Worm (Caenorhabditis elegans): Measurements from ENCODE around the gene tre-4.

Gene tre-4

ce11 chrX:13493762-13494161, 21.8 kb downstream of the tre-4 start:
- no peak for TF ChIP-seq scrt-1 (GFP tag; IDR thresholded peaks at IDR 0.05)
- no peak for TF ChIP-seq ama-1 (optimal IDR thresholded peaks at IDR 0.05)
- TF ChIP-seq sea-1 (GFP tag; conservative IDR thresholded peaks at IDR 0.05): no peak
- no peak for TF ChIP-seq B0310.2 (tag; optimal IDR thresholded peaks at IDR 0.05)
- TF ChIP-seq hmbx-1 (tag; optimal IDR thresholded peaks at IDR 0.05): no peak
- TF ChIP-seq ets-7 (tag; optimal IDR thresholded peaks at IDR 0.05): no peak
- no peak for TF ChIP-seq tbx-11 (GFP tag; IDR thresholded peaks at IDR 0.05)
- TF ChIP-seq aly-1 (tag; optimal IDR thresholded peaks at IDR 0.05): no peak

ce11 chrX:13499098-13499497, 27.1 kb downstream of the tre-4 start:
- TF ChIP-seq flt-1 (GFP tag; IDR thresholded peaks at IDR 0.05): no peak
- TF ChIP-seq hnd-1 (tag; optimal IDR thresholded peaks at IDR 0.05): no peak
- TF ChIP-seq ceh-13 (GFP tag; optimal IDR thresholded peaks at IDR 0.05): no peak

- TF ChIP-seq pes-1 (GFP tag; IDR thresholded peaks at IDR 0.05) (no peak), ceh-36 (tag; optimal IDR thresholded peaks at IDR 0.05) (no peak), hmg-4 (GFP tag; optimal IDR thresholded peaks at IDR 0.05) (no peak), tbx-11 (GFP tag; IDR thresholded peaks at IDR 0.05) (no peak), hmbx-1 (tag; optimal IDR thresholded peaks at IDR 0.05) (no peak), ceh-13 (GFP tag; optimal IDR thresholded peaks at IDR 0.05) (no peak), B0310.2 (tag; optimal IDR thresholded peaks at IDR 0.05) (no peak)
Observed at ce11 chrX:13499923-13500322, 28.0 kb downstream of the tre-4 start.

ce11 chrX:13500568-13500967, 28.6 kb downstream of the tre-4 start, which contains the start of gene sad-1:
TSS of gene sad-1 (minus strand) at chrX:13500668.
- TF ChIP-seq tra-4 (tag; optimal IDR thresholded peaks at IDR 0.05): no peak
- no peak for TF ChIP-seq aly-1 (tag; optimal IDR thresholded peaks at IDR 0.05)
- no peak for TF ChIP-seq hmg-4 (GFP tag; optimal IDR thresholded peaks at IDR 0.05)
- TF ChIP-seq scrt-1 (GFP tag; IDR thresholded peaks at IDR 0.05): no peak
- TF ChIP-seq B0310.2 (tag; optimal IDR thresholded peaks at IDR 0.05): no peak
- no peak for TF ChIP-seq tbx-37 (GFP tag; conservative IDR thresholded peaks at IDR 0.05)
- TF ChIP-seq hnd-1 (tag; optimal IDR thresholded peaks at IDR 0.05): no peak
- no peak for TF ChIP-seq ceh-36 (tag; optimal IDR thresholded peaks at IDR 0.05)
- no peak for TF ChIP-seq ets-7 (tag; optimal IDR thresholded peaks at IDR 0.05)
- no peak for TF ChIP-seq F13C5.2 (tag; optimal IDR thresholded peaks at IDR 0.05)
- TF ChIP-seq sea-1 (GFP tag; conservative IDR thresholded peaks at IDR 0.05): no peak
- TF ChIP-seq pes-1 (GFP tag; IDR thresholded peaks at IDR 0.05): no peak
- no peak for TF ChIP-seq ceh-13 (GFP tag; optimal IDR thresholded peaks at IDR 0.05)
- TF ChIP-seq ama-1 (optimal IDR thresholded peaks at IDR 0.05): no peak

- no peak for TF ChIP-seq sea-1 (GFP tag; conservative IDR thresholded peaks at IDR 0.05)
- no peak for TF ChIP-seq aly-1 (tag; optimal IDR thresholded peaks at IDR 0.05)
- peak; percentile 39 for TF ChIP-seq F13C5.2 (tag; optimal IDR thresholded peaks at IDR 0.05)
- no peak for TF ChIP-seq flt-1 (GFP tag; IDR thresholded peaks at IDR 0.05)
- no peak for TF ChIP-seq pes-1 (GFP tag; IDR thresholded peaks at IDR 0.05)
- TF ChIP-seq ceh-13 (GFP tag; optimal IDR thresholded peaks at IDR 0.05): no peak
- TF ChIP-seq hmg-4 (GFP tag; optimal IDR thresholded peaks at IDR 0.05): peak; percentile 34
- no peak for TF ChIP-seq hnd-1 (tag; optimal IDR thresholded peaks at IDR 0.05)
- TF ChIP-seq tbx-11 (GFP tag; IDR thresholded peaks at IDR 0.05): no peak
- TF ChIP-seq scrt-1 (GFP tag; IDR thresholded peaks at IDR 0.05): no peak
- no peak for TF ChIP-seq ets-7 (tag; optimal IDR thresholded peaks at IDR 0.05)
- no peak for TF ChIP-seq hmbx-1 (tag; optimal IDR thresholded peaks at IDR 0.05)
- no peak for TF ChIP-seq tra-4 (tag; optimal IDR thresholded peaks at IDR 0.05)
Observed at ce11 chrX:13502282-13502681, 30.3 kb downstream of the tre-4 start.

- peak; percentile 25 for TF ChIP-seq hmg-4 (GFP tag; optimal IDR thresholded peaks at IDR 0.05)
- no peak for TF ChIP-seq ama-1 (optimal IDR thresholded peaks at IDR 0.05)
Observed at ce11 chrX:13503839-13504238, 31.9 kb downstream of the tre-4 start.

ce11 chrX:13505201-13505600, 33.2 kb downstream of the tre-4 start:
- no peak for TF ChIP-seq ama-1 (optimal IDR thresholded peaks at IDR 0.05)
- TF ChIP-seq tra-4 (tag; optimal IDR thresholded peaks at IDR 0.05): no peak
- TF ChIP-seq hmg-4 (GFP tag; optimal IDR thresholded peaks at IDR 0.05): no peak
- no peak for TF ChIP-seq scrt-1 (GFP tag; IDR thresholded peaks at IDR 0.05)
- TF ChIP-seq pes-1 (GFP tag; IDR thresholded peaks at IDR 0.05): no peak
- no peak for TF ChIP-seq tbx-37 (GFP tag; conservative IDR thresholded peaks at IDR 0.05)
- no peak for TF ChIP-seq flt-1 (GFP tag; IDR thresholded peaks at IDR 0.05)
- TF ChIP-seq hnd-1 (tag; optimal IDR thresholded peaks at IDR 0.05): no peak

ce11 chrX:13506043-13506442, 34.1 kb downstream of the tre-4 start:
- TF ChIP-seq flt-1 (GFP tag; IDR thresholded peaks at IDR 0.05) (no peak), F13C5.2 (tag; optimal IDR thresholded peaks at IDR 0.05) (no peak), ceh-13 (GFP tag; optimal IDR thresholded peaks at IDR 0.05) (no peak), hmg-4 (GFP tag; optimal IDR thresholded peaks at IDR 0.05) (no peak), B0310.2 (tag; optimal IDR thresholded peaks at IDR 0.05) (no peak), hmbx-1 (tag; optimal IDR thresholded peaks at IDR 0.05) (no peak), aly-1 (tag; optimal IDR thresholded peaks at IDR 0.05) (no peak), scrt-1 (GFP tag; IDR thresholded peaks at IDR 0.05) (no peak), ama-1 (optimal IDR thresholded peaks at IDR 0.05) (no peak), ceh-36 (tag; optimal IDR thresholded peaks at IDR 0.05) (no peak), tra-4 (tag; optimal IDR thresholded peaks at IDR 0.05) (no peak), sea-1 (GFP tag; conservative IDR thresholded peaks at IDR 0.05) (no peak), tbx-11 (GFP tag; IDR thresholded peaks at IDR 0.05) (no peak), ets-7 (tag; optimal IDR thresholded peaks at IDR 0.05) (no peak), tbx-37 (GFP tag; conservative IDR thresholded peaks at IDR 0.05) (no peak), hnd-1 (tag; optimal IDR thresholded peaks at IDR 0.05) (no peak)

ce11 chrX:13506493-13506892, 34.5 kb downstream of the tre-4 start:
- no peak for TF ChIP-seq hmbx-1 (tag; optimal IDR thresholded peaks at IDR 0.05)
- TF ChIP-seq tbx-11 (GFP tag; IDR thresholded peaks at IDR 0.05): no peak
- TF ChIP-seq flt-1 (GFP tag; IDR thresholded peaks at IDR 0.05): no peak
- no peak for TF ChIP-seq tra-4 (tag; optimal IDR thresholded peaks at IDR 0.05)
- TF ChIP-seq scrt-1 (GFP tag; IDR thresholded peaks at IDR 0.05): no peak
- no peak for TF ChIP-seq ama-1 (optimal IDR thresholded peaks at IDR 0.05)
- TF ChIP-seq pes-1 (GFP tag; IDR thresholded peaks at IDR 0.05): no peak
- TF ChIP-seq hmg-4 (GFP tag; optimal IDR thresholded peaks at IDR 0.05): no peak
- no peak for TF ChIP-seq B0310.2 (tag; optimal IDR thresholded peaks at IDR 0.05)
- TF ChIP-seq hnd-1 (tag; optimal IDR thresholded peaks at IDR 0.05): no peak
- TF ChIP-seq sea-1 (GFP tag; conservative IDR thresholded peaks at IDR 0.05): no peak
- TF ChIP-seq ets-7 (tag; optimal IDR thresholded peaks at IDR 0.05): no peak
- no peak for TF ChIP-seq ceh-13 (GFP tag; optimal IDR thresholded peaks at IDR 0.05)
- TF ChIP-seq aly-1 (tag; optimal IDR thresholded peaks at IDR 0.05): no peak
- no peak for TF ChIP-seq ceh-36 (tag; optimal IDR thresholded peaks at IDR 0.05)
- no peak for TF ChIP-seq F13C5.2 (tag; optimal IDR thresholded peaks at IDR 0.05)
- no peak for TF ChIP-seq tbx-37 (GFP tag; conservative IDR thresholded peaks at IDR 0.05)

All from whole organism, early embryonic.